Worm (Caenorhabditis elegans) whole organism, L3 larva: ENCODE data around the gene C46F11.4.

ENCODE experiments used
- R02D3.7 ChIP-seq: fragments of 150-350 bp; optimal IDR thresholded peaks from 2 replicates; lab custom pipeline; 2014; ENCODE audit warnings: missing biosample characterization, missing genetic modification characterization
- ZK546.5 ChIP-seq: sonication (generic microtip); optimal IDR thresholded peaks from 2 replicates; lab custom pipeline; 2017; ENCODE audit warnings: missing biosample characterization, missing genetic modification characterization
- aly-2 ChIP-seq: fragments of 150-350 bp; optimal IDR thresholded peaks from 2 replicates; lab custom pipeline; 2014; ENCODE audit warnings: missing biosample characterization, missing genetic modification characterization
- ama-1 ChIP-seq: fragments of 150-350 bp; optimal IDR thresholded peaks from 2 replicates; lab custom pipeline; 2018
- ceh-28 ChIP-seq: fragments of 150-350 bp; optimal IDR thresholded peaks from 2 replicates; lab custom pipeline; 2014; ENCODE audit warnings: missing biosample characterization, missing genetic modification reagents, missing genetic modification characterization
- ceh-82 ChIP-seq: fragments of 150-350 bp; optimal IDR thresholded peaks from 2 replicates; lab custom pipeline; 2014; ENCODE audit warnings: missing biosample characterization, missing genetic modification characterization
- ceh-9 ChIP-seq: sonication (generic microtip); optimal IDR thresholded peaks from 2 replicates; lab custom pipeline; 2018; ENCODE audit warnings: missing biosample characterization, missing genetic modification characterization
- daf-12 ChIP-seq: fragments of 150-350 bp; optimal IDR thresholded peaks from 2 replicates; lab custom pipeline; 2014; ENCODE audit warnings: missing biosample characterization, missing genetic modification reagents, missing genetic modification characterization
- egl-5 ChIP-seq: fragments of 150-350 bp; optimal IDR thresholded peaks from 2 replicates; lab custom pipeline; 2017; ENCODE audit warnings: missing biosample characterization, missing genetic modification reagents, missing genetic modification characterization, inconsistent platforms
- elt-2 ChIP-seq: sonication (generic microtip); optimal IDR thresholded peaks from 2 replicates; lab custom pipeline; 2016; ENCODE audit warnings: missing genetic modification reagents, mild to moderate bottlenecking, missing genetic modification characterization, missing compliant biosample characterization
- elt-3 ChIP-seq, 3 experiments: fragments of 150-350 bp in 1 of 3; sonication (generic microtip) in 2 of 3; optimal IDR thresholded peaks; 2 replicates in 2 of 3; 4 replicates in 1 of 3; lab custom pipeline; 2014 to 2017; ENCODE audit warnings: missing biosample characterization in 3 of 3, missing genetic modification characterization in 3 of 3
- eor-1 ChIP-seq, 2 experiments: fragments of 150-350 bp; optimal IDR thresholded peaks; 2 replicates each; lab custom pipeline; 2014 to 2018; ENCODE audit warnings: missing biosample characterization in 2 of 2, missing genetic modification characterization in 2 of 2
- fkh-10 ChIP-seq: sonication (generic microtip); optimal IDR thresholded peaks from 2 replicates; lab custom pipeline; 2017; ENCODE audit warnings: missing biosample characterization, missing genetic modification reagents, missing genetic modification characterization
- hmg-11 ChIP-seq: sonication (generic microtip); optimal IDR thresholded peaks from 2 replicates; lab custom pipeline; 2016; ENCODE audit warnings: missing genetic modification characterization, missing compliant biosample characterization
- jun-1 ChIP-seq: fragments of 150-350 bp; optimal IDR thresholded peaks from 2 replicates; lab custom pipeline; 2014; ENCODE audit warnings: missing biosample characterization, missing genetic modification reagents, missing genetic modification characterization
- lin-39 ChIP-seq: fragments of 150-350 bp; optimal IDR thresholded peaks from 2 replicates; lab custom pipeline; 2018; ENCODE audit warnings: missing biosample characterization, missing genetic modification reagents, missing genetic modification characterization
- lsy-12 ChIP-seq: sonication (generic microtip); optimal IDR thresholded peaks from 2 replicates; lab custom pipeline; 2016; ENCODE audit warnings: mild to moderate bottlenecking, missing genetic modification characterization, missing compliant biosample characterization
- mdl-1 ChIP-seq: fragments of 150-350 bp; optimal IDR thresholded peaks from 2 replicates; lab custom pipeline; 2014; ENCODE audit warnings: missing biosample characterization, missing genetic modification characterization
- mml-1 ChIP-seq: fragments of 150-350 bp; sonication (generic microtip); optimal IDR thresholded peaks from 3 replicates; lab custom pipeline; 2014; ENCODE audit warnings: missing biosample characterization, missing genetic modification characterization
- nfya-1 ChIP-seq: sonication (generic microtip); optimal IDR thresholded peaks from 2 replicates; lab custom pipeline; 2017; ENCODE audit warnings: missing genetic modification characterization, mild to moderate bottlenecking, missing compliant biosample characterization, antibody characterized with exemption, moderate library complexity; ENCODE audit not compliant: insufficient read depth
- nhr-11 ChIP-seq: fragments of 150-350 bp; optimal IDR thresholded peaks from 2 replicates; lab custom pipeline; 2014; ENCODE audit warnings: missing biosample characterization, missing genetic modification characterization
- nhr-12 ChIP-seq: fragments of 150-350 bp; optimal IDR thresholded peaks from 2 replicates; lab custom pipeline; 2014; ENCODE audit warnings: missing biosample characterization, missing genetic modification characterization
- nhr-23 ChIP-seq: fragments of 150-350 bp; optimal IDR thresholded peaks from 2 replicates; lab custom pipeline; 2014; ENCODE audit warnings: missing biosample characterization, missing genetic modification reagents, missing genetic modification characterization
- nhr-25 ChIP-seq: sonication (generic microtip); optimal IDR thresholded peaks from 2 replicates; lab custom pipeline; 2017; ENCODE audit warnings: missing biosample characterization, missing genetic modification characterization
- nhr-28 ChIP-seq: fragments of 150-350 bp; optimal IDR thresholded peaks from 2 replicates; lab custom pipeline; 2014; ENCODE audit warnings: missing biosample characterization, missing genetic modification characterization
- nhr-43 ChIP-seq: sonication (generic microtip); optimal IDR thresholded peaks from 2 replicates; lab custom pipeline; 2016; ENCODE audit warnings: mild to moderate bottlenecking, missing genetic modification characterization, missing compliant biosample characterization; ENCODE audit not compliant: poor library complexity, severe bottlenecking
- nhr-67 ChIP-seq: fragments of 150-350 bp; optimal IDR thresholded peaks from 2 replicates; lab custom pipeline; 2014; ENCODE audit warnings: missing biosample characterization, missing genetic modification characterization
- nhr-76 ChIP-seq: fragments of 150-350 bp; sonication (generic microtip); optimal IDR thresholded peaks from 5 replicates; lab custom pipeline; 2014; ENCODE audit warnings: missing biosample characterization, missing genetic modification characterization
- nhr-77 ChIP-seq: fragments of 150-350 bp; optimal IDR thresholded peaks from 2 replicates; lab custom pipeline; 2014; ENCODE audit warnings: missing biosample characterization, missing genetic modification characterization
- pha-4 ChIP-seq: fragments of 150-350 bp; optimal IDR thresholded peaks from 2 replicates; lab custom pipeline; 2014; ENCODE audit warnings: missing biosample characterization, missing genetic modification reagents, missing genetic modification characterization
- pqm-1 ChIP-seq: fragments of 150-350 bp; optimal IDR thresholded peaks from 2 replicates; lab custom pipeline; 2017; ENCODE audit warnings: missing biosample characterization, missing genetic modification characterization, inconsistent platforms
- sea-2 ChIP-seq: fragments of 150-350 bp; sonication (generic microtip); optimal IDR thresholded peaks from 4 replicates; lab custom pipeline; 2014; ENCODE audit warnings: missing biosample characterization, missing genetic modification reagents, missing genetic modification characterization
- skn-1 ChIP-seq: fragments of 150-350 bp; optimal IDR thresholded peaks from 2 replicates; lab custom pipeline; 2014; ENCODE audit warnings: missing biosample characterization, missing genetic modification characterization
- tbx-2 ChIP-seq: sonication (generic microtip); optimal IDR thresholded peaks from 2 replicates; lab custom pipeline; 2016; ENCODE audit warnings: mild to moderate bottlenecking, missing genetic modification characterization, missing compliant biosample characterization
- unc-39 ChIP-seq: sonication (generic microtip); optimal IDR thresholded peaks from 4 replicates; lab custom pipeline; 2017; ENCODE audit warnings: missing biosample characterization, missing genetic modification characterization
- unc-62 ChIP-seq: fragments of 150-350 bp; sonication (generic microtip); optimal IDR thresholded peaks from 4 replicates; lab custom pipeline; 2014; ENCODE audit warnings: missing biosample characterization, missing genetic modification reagents, missing genetic modification characterization
- zag-1 ChIP-seq: fragments of 150-350 bp; optimal IDR thresholded peaks from 2 replicates; lab custom pipeline; 2014; ENCODE audit warnings: missing biosample characterization, missing genetic modification characterization
- ztf-11 ChIP-seq: fragments of 150-350 bp; optimal IDR thresholded peaks from 2 replicates; lab custom pipeline; 2014; ENCODE audit warnings: missing biosample characterization, missing genetic modification characterization
- ztf-4 ChIP-seq: fragments of 150-350 bp; optimal IDR thresholded peaks from 2 replicates; lab custom pipeline; 2014; ENCODE audit warnings: missing biosample characterization, missing genetic modification characterization

The C46F11.4 gene

ce11 chrIII:3694572-3694971, 30.5 kb upstream of the C46F11.4 start, which contains the start of gene npr-15:
TSS of gene npr-15 (minus strand) at chrIII:3694672.
- TF ChIP-seq zag-1 (no peak), mdl-1 (tag; lab: Kevin White, UChicago) (no peak), daf-12 (tag; lab: Kevin White, UChicago) (no peak), aly-2 (tag; lab: Kevin White, UChicago) (no peak), unc-39 (tag; lab: Kevin White, UChicago) (no peak), nhr-28 (tag; lab: Kevin White, UChicago) (no peak), nhr-23 (tag; lab: Kevin White, UChicago) (no peak), pqm-1 (tag; lab: Kevin White, UChicago) (no peak), elt-2 (tag; lab: Kevin White, UChicago) (no peak), sea-2 (GFP tag; lab: Kevin White, UChicago) (no peak), ama-1 (no peak), nhr-12 (no peak), ztf-11 (no peak)

- TF ChIP-seq ztf-4 (tag; lab: Kevin White, UChicago) (no peak), daf-12 (tag; lab: Kevin White, UChicago) (no peak), elt-2 (tag; lab: Kevin White, UChicago) (no peak), tbx-2 (tag; lab: Kevin White, UChicago) (no peak), nhr-25 (no peak), nfya-1 (tag; lab: Kevin White, UChicago) (no peak), unc-62 (no peak), elt-3 (tag; optimal IDR thresholded peaks at IDR 0.05; lab: Kevin White, UChicago) (no peak), nhr-12 (no peak)
- TF ChIP-seq, all 47 proteins: peak for 0
These were observed 28.4 kb upstream of the C46F11.4 start for ce11 chrIII:3692516-3692915.

- TF ChIP-seq sea-2 (GFP tag; lab: Kevin White, UChicago) (no peak), nhr-43 (tag; lab: Kevin White, UChicago) (no peak), ama-1 (no peak), ceh-9 (tag; lab: Kevin White, UChicago) (no peak), nfya-1 (tag; lab: Kevin White, UChicago) (peak; percentile 87), R02D3.7 (tag; lab: Kevin White, UChicago) (no peak), zag-1 (no peak)
These were observed 18.8 kb upstream of the C46F11.4 start for ce11 chrIII:3682869-3683403.

- TF ChIP-seq lin-39 (no peak), eor-1 (tag; optimal IDR thresholded peaks at IDR 0.05; lab: Kevin White, UChicago) (no peak), aly-2 (tag; lab: Kevin White, UChicago) (no peak), pqm-1 (tag; lab: Kevin White, UChicago) (no peak), ceh-28 (tag; lab: Kevin White, UChicago) (no peak), fkh-10 (GFP tag; lab: Kevin White, UChicago) (no peak), ztf-4 (tag; lab: Kevin White, UChicago) (no peak), egl-5 (tag; lab: Kevin White, UChicago) (no peak), ceh-9 (tag; lab: Kevin White, UChicago) (no peak), jun-1 (tag; lab: Kevin White, UChicago) (no peak), nhr-77 (no peak), mml-1 (no peak), nhr-23 (tag; lab: Kevin White, UChicago) (peak; percentile 23), nhr-67 (tag; lab: Kevin White, UChicago) (no peak), mdl-1 (tag; lab: Kevin White, UChicago) (no peak), skn-1 (tag; lab: Kevin White, UChicago) (no peak), nhr-11 (no peak), ZK546.5 (tag; lab: Kevin White, UChicago) (no peak), ceh-82 (no peak), nhr-76 (tag; lab: Kevin White, UChicago) (no peak), pha-4 (tag; lab: Kevin White, UChicago) (no peak), nfya-1 (tag; lab: Kevin White, UChicago) (peak; percentile 32), unc-62 (no peak), hmg-11 (peak; percentile 29), lsy-12 (tag; lab: Kevin White, UChicago) (no peak)
These were observed 17.3 kb upstream of the C46F11.4 start for ce11 chrIII:3681351-3681938.
